Fruit fly (Drosophila melanogaster) whole organism, wandering third instar larva: ENCODE measurements around the gene BCL7-like.

ENCODE experiments used
- Dfd ChIP-seq: fragments of >200 bp; optimal IDR thresholded peaks from 2 replicates; lab custom pipeline; 2017; ENCODE audit warnings: missing biosample characterization, missing genetic modification characterization
- HLH106 ChIP-seq: fragments of 200-800 bp; optimal IDR thresholded peaks from 3 replicates; lab custom pipeline; 2019; ENCODE audit warnings: missing biosample characterization, mild to moderate bottlenecking, missing genetic modification characterization, moderate library complexity
- Hr83 ChIP-seq: fragments of 200-300 bp; sonication (Bioruptor generic); optimal IDR thresholded peaks from 2 replicates; lab custom pipeline; 2016; ENCODE audit warnings: missing biosample characterization, mild to moderate bottlenecking, missing genetic modification characterization, moderate library complexity; ENCODE audit not compliant: poor library complexity, severe bottlenecking
- Myc ChIP-seq: fragments of >200 bp; optimal IDR thresholded peaks from 2 replicates; lab custom pipeline; 2017
- Sp1 ChIP-seq: fragments of 200-800 bp; sonication (Bioruptor generic); optimal IDR thresholded peaks from 3 replicates; lab custom pipeline; 2019; ENCODE audit warnings: missing biosample characterization, mild to moderate bottlenecking, missing genetic modification characterization, moderate library complexity
- br ChIP-seq: fragments of 200-800 bp; sonication (Bioruptor generic); optimal IDR thresholded peaks from 2 replicates; lab custom pipeline; 2016; ENCODE audit warnings: missing biosample characterization, missing genetic modification characterization
- dmrt93B ChIP-seq: fragments of 200-800 bp; sonication (Bioruptor generic); optimal IDR thresholded peaks from 2 replicates; lab custom pipeline; 2018; ENCODE audit warnings: missing biosample characterization, mild to moderate bottlenecking, missing genetic modification characterization
- ey ChIP-seq: fragments of 200-800 bp; sonication (Bioruptor generic); optimal IDR thresholded peaks from 2 replicates; lab custom pipeline; 2016; ENCODE audit warnings: missing biosample characterization, missing genetic modification characterization
- foxo ChIP-seq, 2 experiments: fragments of 200-800 bp; sonication (Bioruptor generic); optimal IDR thresholded peaks; 2 replicates in 1 of 2; 3 replicates in 1 of 2; lab custom pipeline; 2016 to 2017; ENCODE audit warnings: missing biosample characterization in 2 of 2, missing genetic modification characterization in 2 of 2
- fru ChIP-seq: fragments of 200-800 bp; sonication (Bioruptor generic); optimal IDR thresholded peaks from 3 replicates; lab custom pipeline; 2016; ENCODE audit warnings: missing biosample characterization, mild to moderate bottlenecking, missing genetic modification characterization
- h ChIP-seq: fragments of 200-800 bp; sonication (Bioruptor generic); optimal IDR thresholded peaks from 3 replicates; lab custom pipeline; 2016; ENCODE audit warnings: missing biosample characterization, mild to moderate bottlenecking, missing genetic modification characterization
- jim ChIP-seq: fragments of 175-275, 200-325 bp; sonication (Bioruptor generic); optimal IDR thresholded peaks from 2 replicates; lab custom pipeline; 2016; ENCODE audit warnings: missing biosample characterization, mild to moderate bottlenecking, missing genetic modification characterization
- rgr ChIP-seq: fragments of 200-800 bp; sonication (Bioruptor generic); optimal IDR thresholded peaks from 3 replicates; lab custom pipeline; 2016; ENCODE audit warnings: missing biosample characterization, mild to moderate bottlenecking, missing genetic modification characterization
- sv ChIP-seq: fragments of 200-800 bp; sonication (Bioruptor generic); optimal IDR thresholded peaks from 3 replicates; lab custom pipeline; 2016; ENCODE audit warnings: missing biosample characterization, missing genetic modification characterization

BCL7-like gene

dm6 chrX:9396835-9397234 is 40.4 kb downstream of the BCL7-like start:
- peak; percentile 94 for TF ChIP-seq Dfd (GFP tag; lab: Kevin White, UChicago)

dm6 chrX:9399810-9400209 is 43.4 kb downstream of the BCL7-like start:
- TF ChIP-seq foxo (GFP tag; optimal IDR thresholded peaks at IDR 0.05; lab: Kevin White, UChicago) (peak in 1 of 2 experiments; percentile 1), rgr (GFP tag; lab: Kevin White, UChicago) (peak; percentile 12), sv (GFP tag; lab: Kevin White, UChicago) (no peak)

dm6 chrX:9401053-9401452 is 44.6 kb downstream of the BCL7-like start:
- TF ChIP-seq Hr83 (GFP tag; lab: Kevin White, UChicago), result no peak
- TF ChIP-seq Dfd (GFP tag; lab: Kevin White, UChicago), result no peak
- TF ChIP-seq foxo (GFP tag; optimal IDR thresholded peaks at IDR 0.05; lab: Kevin White, UChicago), result peak in 1 of 2 experiments; percentile 18
- TF ChIP-seq rgr (GFP tag; lab: Kevin White, UChicago), result peak; percentile 12
- TF ChIP-seq br (GFP tag; lab: Kevin White, UChicago), result peak; percentile 0
- TF ChIP-seq h (GFP tag; lab: Kevin White, UChicago), result peak; percentile 30
- no peak for TF ChIP-seq jim (GFP tag; lab: Kevin White, UChicago)
- TF ChIP-seq dmrt93B, result peak; percentile 11
- peak; percentile 36 for TF ChIP-seq HLH106 (tag; lab: Kevin White, UChicago)
- TF ChIP-seq ey (GFP tag; lab: Kevin White, UChicago), result peak; percentile 28
- peak; percentile 33 for TF ChIP-seq Sp1 (GFP tag; lab: Kevin White, UChicago)
- no peak for TF ChIP-seq Myc (lab: Kevin White, UChicago)
- peak; percentile 24 for TF ChIP-seq fru
